Fruit fly (Drosophila melanogaster): Measurements from ENCODE around the gene CG43147.

dm6 chr3L:13301335-13301734, 1.4 kb upstream of the CG43147 start, which contains the start of gene SP:
- no peak for TF ChIP-seq Myc (optimal IDR thresholded peaks at IDR 0.05)
- no peak for TF ChIP-seq lola (GFP tag; optimal IDR thresholded peaks at IDR 0.05)
- no peak for TF ChIP-seq tai (GFP tag; optimal IDR thresholded peaks at IDR 0.05)
- no peak for TF ChIP-seq sage (GFP tag; optimal IDR thresholded peaks at IDR 0.05)
- TF ChIP-seq foxo (GFP tag; optimal IDR thresholded peaks at IDR 0.05): no peak
- no peak for TF ChIP-seq ey (GFP tag; optimal IDR thresholded peaks at IDR 0.05)
- TF ChIP-seq OdsH (GFP tag; optimal IDR thresholded peaks at IDR 0.05): no peak
- no peak for TF ChIP-seq brk (GFP tag; optimal IDR thresholded peaks at IDR 0.05)
- TF ChIP-seq pan (optimal IDR thresholded peaks at IDR 0.05): no peak

All from whole organism, wandering third instar larva.